Worm (Caenorhabditis elegans): Measurements from ENCODE around the gene hlh-6.

The hlh-6 gene

DNA sequence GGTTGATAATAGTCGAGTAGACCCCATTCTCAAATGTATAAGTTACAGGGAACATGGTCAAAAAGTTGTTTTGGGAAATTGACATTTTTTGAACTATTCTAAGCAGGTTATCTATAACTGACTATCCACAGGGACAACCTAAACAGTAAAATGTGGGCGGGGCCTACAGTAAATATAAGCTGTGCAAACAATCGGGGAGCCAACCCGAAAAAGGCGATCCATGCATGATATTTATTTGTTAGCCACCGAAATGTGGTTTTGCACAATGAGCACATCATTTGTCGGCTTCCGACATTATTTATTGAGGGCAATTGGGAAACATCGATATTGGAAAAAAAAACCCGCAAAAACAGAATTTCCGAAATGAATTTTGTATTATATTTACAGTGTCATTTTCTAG lies at the start of gene hlh-6:
hlh-6 (minus strand) TSS at position 101 of the 400 bp plus-strand sequence.
- TF ChIP-seq dao-5 (tag; optimal IDR thresholded peaks at IDR 0.05) (no peak), W03F9.2 (tag; optimal IDR thresholded peaks at IDR 0.05) (no peak), him-1 (tag; optimal IDR thresholded peaks at IDR 0.05) (no peak)

DNA sequence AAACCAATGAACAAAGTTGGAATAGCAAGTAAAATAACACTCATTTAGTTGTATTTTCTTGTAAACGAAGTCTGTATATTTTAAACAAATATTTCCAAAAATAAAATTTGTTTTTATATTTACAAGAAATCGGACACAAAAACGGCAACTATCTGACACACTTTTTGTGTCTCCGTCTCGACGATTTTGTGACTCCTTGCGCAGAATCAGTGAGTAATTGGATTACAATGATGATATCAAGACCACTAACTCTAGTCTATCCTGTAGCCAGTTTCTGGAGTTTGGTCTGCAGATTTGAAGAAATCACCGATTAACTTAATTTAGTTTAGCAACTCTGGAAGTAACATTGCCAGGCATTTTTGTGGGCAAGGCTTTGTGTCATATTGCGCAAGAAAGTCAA lies 48.2 kb upstream of the hlh-6 start, which contains the start of gene cyp-13A10:
cyp-13A10 (minus strand) TSS at position 88 of the 400 bp plus-strand sequence.
- TF ChIP-seq him-1 (tag; optimal IDR thresholded peaks at IDR 0.05) (no peak), W03F9.2 (tag; optimal IDR thresholded peaks at IDR 0.05) (no peak), dao-5 (tag; optimal IDR thresholded peaks at IDR 0.05) (no peak)

DNA sequence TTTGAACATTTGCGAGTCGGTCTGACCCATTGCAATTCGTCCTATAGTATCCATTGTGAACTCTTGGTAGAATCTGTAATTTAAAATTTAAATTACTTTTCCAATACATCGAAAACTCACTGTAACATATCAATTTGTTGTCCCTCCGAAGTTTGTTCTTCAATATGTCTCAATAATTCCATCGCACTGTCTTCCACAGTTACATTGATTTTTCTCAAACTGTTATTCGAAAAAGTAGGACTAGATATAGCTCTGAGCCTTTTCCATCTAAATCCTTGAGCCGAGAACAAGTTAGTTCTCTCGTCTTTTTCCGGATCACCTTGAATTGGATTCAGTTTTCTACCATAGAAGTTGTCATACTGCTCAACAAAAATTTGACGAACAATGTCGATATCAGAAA lies 47.5 kb upstream of the hlh-6 start:
- no peak for TF ChIP-seq dao-5 (tag; optimal IDR thresholded peaks at IDR 0.05)
- TF ChIP-seq W03F9.2 (tag; optimal IDR thresholded peaks at IDR 0.05), result no peak
- no peak for TF ChIP-seq him-1 (tag; optimal IDR thresholded peaks at IDR 0.05)

DNA sequence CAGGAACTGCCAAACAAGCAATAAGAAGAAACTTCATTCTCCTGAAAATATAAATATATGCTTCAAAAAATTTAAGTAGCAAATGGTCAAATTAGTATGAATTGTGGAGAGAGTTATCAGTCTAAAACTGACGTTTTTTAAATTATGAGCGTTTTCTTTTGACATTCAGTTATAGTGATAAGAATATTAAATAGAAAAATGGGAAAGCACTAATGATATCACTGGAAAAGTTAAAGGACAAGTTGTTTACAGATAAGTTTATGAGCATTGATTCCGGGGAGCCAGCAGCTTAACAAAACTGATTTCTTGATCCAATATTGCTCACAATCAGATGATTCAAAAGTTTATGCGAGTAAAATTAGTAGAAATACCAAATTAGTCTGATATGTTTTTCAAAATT lies 45.8 kb upstream of the hlh-6 start, which contains the start of gene ZK1320.3:
ZK1320.3 (minus strand) TSS at position 41 of the 400 bp plus-strand sequence.
- TF ChIP-seq dao-5 (tag; optimal IDR thresholded peaks at IDR 0.05), result no peak
- no peak for TF ChIP-seq W03F9.2 (tag; optimal IDR thresholded peaks at IDR 0.05)
- no peak for TF ChIP-seq him-1 (tag; optimal IDR thresholded peaks at IDR 0.05)

DNA sequence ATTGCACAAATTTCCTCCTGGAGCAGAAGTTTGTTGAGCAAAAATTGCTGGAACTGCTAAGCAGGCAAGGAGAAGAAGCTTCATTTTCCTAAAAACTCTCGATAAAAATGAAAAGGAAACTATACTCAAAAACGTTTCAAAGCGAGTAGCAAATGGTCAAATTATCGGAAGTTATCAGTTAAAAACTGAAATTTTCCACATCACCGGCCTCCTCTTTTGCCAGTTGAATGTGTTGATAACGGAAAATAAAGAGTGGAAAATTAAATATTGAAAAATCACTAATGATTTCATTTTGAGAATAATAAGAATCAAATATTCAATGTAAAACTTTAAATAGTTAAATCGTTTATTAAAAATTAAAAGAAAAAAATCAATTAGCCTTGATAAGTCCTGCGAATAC lies 44.3 kb upstream of the hlh-6 start, which contains the start of gene ZK1320.2:
ZK1320.2 (minus strand) TSS at position 88 of the 400 bp plus-strand sequence.
- TF ChIP-seq dao-5 (tag; optimal IDR thresholded peaks at IDR 0.05), result no peak
- TF ChIP-seq W03F9.2 (tag; optimal IDR thresholded peaks at IDR 0.05), result no peak
- no peak for TF ChIP-seq him-1 (tag; optimal IDR thresholded peaks at IDR 0.05)

DNA sequence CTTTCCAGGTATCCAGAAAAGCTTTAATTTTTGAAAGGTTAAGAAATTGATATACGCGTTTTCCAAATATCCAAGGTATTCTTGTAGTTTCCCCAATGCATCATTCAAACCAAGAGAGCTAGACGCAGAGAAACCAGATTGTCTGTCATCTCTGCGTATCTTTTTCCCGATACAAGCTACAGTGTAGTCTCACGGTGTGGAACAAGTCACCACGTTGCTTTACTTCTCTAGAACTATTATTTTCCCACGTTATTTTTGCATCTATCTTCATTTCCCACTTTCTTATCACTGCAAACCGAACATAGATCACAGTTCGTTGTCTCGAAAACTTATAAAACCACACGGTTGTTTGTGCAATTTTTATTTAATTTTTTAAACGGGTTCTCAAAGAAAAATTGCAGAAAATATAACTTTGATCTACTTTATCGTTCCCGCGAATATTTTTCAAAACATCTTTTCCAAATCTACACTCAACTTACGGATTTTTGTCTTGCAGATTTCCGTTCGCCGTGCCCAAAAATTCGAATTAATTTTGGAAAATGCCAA lies 41.7 kb upstream of the hlh-6 start, which contains the start of gene gstk-1:
gstk-1 (plus strand) TSS at position 496 of the 546 bp plus-strand sequence.
- no peak for TF ChIP-seq him-1 (tag; optimal IDR thresholded peaks at IDR 0.05)
- TF ChIP-seq dao-5 (tag; optimal IDR thresholded peaks at IDR 0.05), result no peak
- TF ChIP-seq W03F9.2 (tag; optimal IDR thresholded peaks at IDR 0.05), result no peak

DNA sequence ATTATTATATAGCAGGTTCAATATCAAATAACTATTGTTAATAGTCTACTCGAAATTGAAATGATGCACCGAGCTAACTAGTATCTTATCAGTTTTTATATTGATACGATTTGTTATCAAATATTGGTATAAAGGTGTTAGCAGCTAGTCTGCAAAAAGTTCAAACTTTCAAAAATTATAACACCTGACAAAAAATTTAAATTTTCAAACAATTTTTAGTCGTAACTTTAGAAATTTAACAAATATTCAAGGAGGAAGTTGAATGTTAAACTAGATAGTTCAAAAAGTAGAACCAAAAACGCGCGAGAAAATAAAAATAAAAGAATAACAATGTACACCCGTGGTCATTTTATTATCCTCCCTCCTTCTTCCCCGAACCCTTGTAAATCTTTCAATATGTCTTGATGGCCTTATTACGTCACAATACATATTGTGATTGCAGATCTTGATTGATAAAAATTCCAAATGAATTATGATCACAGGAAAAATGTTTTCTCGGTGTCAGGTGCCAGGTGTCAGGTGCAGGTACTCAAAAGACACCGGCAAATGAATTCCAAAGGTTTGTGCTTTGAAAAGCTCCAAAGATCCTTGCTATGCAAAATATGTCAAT lies 41.0 kb upstream of the hlh-6 start, which contains the start of gene ZK1307.1:
ZK1307.1 (minus strand) TSS at position 51 of the 610 bp plus-strand sequence.
- no peak for TF ChIP-seq W03F9.2 (tag; optimal IDR thresholded peaks at IDR 0.05)
- no peak for TF ChIP-seq him-1 (tag; optimal IDR thresholded peaks at IDR 0.05)
- TF ChIP-seq dao-5 (tag; optimal IDR thresholded peaks at IDR 0.05), result no peak

DNA sequence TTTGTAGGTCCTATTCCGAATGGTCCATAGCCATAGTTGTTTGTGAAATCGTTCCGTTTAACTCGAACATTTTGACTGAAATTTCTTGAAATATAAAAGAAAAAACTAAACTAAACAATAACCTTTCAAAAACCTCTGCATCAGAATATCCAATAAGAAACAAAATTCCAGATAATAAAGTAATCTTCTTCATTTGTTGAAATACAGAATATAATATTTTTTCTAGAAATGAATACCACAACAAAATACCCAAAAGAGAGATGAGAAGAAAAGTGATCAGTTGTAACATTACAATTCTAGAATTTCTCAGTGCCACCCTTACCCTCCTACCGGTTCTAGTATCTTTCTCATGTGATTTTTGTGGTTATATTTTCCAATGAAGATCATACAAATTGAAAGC lies 39.1 kb upstream of the hlh-6 start, which contains the start of gene ZK1307.2:
ZK1307.2 (minus strand) TSS at position 274 of the 400 bp plus-strand sequence.
- TF ChIP-seq W03F9.2 (tag; optimal IDR thresholded peaks at IDR 0.05) (no peak), dao-5 (tag; optimal IDR thresholded peaks at IDR 0.05) (no peak), him-1 (tag; optimal IDR thresholded peaks at IDR 0.05) (no peak)

DNA sequence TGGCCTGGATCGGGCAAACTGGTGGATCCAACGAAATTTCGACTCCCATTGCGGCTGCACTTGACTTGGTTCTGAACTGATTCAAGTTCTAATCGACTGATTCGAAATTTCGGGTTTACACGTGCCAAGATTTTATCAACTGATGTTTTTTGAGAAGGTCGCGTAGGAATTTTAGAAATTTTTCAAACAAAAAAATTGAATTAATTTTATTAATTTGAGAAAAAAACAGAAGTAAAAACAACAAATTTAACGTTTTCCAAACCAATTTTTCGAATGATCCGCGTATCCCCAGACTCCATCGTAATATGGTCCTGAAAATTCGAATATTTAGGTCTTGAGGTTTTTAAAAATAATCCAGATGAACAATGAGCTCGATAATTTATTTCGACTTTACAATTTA lies 38.3 kb upstream of the hlh-6 start, which contains the start of gene ZK1307.3:
ZK1307.3 (minus strand) TSS at position 101 of the 400 bp plus-strand sequence.
- TF ChIP-seq dao-5 (tag; optimal IDR thresholded peaks at IDR 0.05), result no peak
- no peak for TF ChIP-seq W03F9.2 (tag; optimal IDR thresholded peaks at IDR 0.05)
- no peak for TF ChIP-seq him-1 (tag; optimal IDR thresholded peaks at IDR 0.05)

DNA sequence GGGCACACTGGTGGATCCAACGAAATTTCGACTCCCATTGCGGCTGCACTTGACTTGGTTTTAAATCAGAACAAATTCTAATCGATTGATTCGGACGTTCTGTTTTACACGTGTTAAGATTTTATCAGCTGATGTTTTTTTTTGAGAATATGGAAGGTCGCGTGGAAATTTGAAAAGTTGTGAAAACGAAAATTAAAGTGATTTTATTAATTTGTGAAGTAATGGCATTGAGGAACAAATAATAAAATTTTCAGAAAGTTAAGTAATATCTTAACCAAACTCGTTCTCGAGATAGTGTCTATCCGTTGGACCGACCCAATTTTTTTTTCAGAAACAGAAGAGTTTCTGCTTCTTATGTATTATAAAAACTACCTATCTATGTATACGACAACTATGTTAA lies 37.1 kb upstream of the hlh-6 start, which contains the start of gene ZK1307.4:
ZK1307.4 (minus strand) TSS at position 101 of the 400 bp plus-strand sequence.
- no peak for TF ChIP-seq him-1 (tag; optimal IDR thresholded peaks at IDR 0.05)
- no peak for TF ChIP-seq W03F9.2 (tag; optimal IDR thresholded peaks at IDR 0.05)
- no peak for TF ChIP-seq dao-5 (tag; optimal IDR thresholded peaks at IDR 0.05)

DNA sequence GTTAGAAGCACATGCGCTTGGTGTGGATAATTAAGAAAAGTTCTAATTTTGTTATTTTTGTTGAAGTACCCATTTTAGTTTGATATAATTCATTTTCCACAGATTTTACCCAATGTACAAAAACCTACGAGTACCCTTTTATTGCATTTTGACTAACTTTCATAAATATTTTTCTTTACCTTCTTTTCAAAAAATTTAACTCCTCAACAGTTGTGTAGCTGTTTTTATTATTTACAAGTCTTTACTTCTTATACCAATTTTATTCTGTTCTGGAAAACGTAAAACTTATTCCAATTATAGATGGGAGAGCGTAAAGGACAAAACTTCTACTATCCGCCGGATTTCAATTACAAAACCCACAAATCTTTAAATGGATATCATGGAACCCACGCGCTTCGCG lies 34.6 kb upstream of the hlh-6 start, which contains the start of gene ZK1307.9:
ZK1307.9 (plus strand) TSS at position 301 of the 400 bp plus-strand sequence.
- TF ChIP-seq him-1 (tag; optimal IDR thresholded peaks at IDR 0.05), result no peak
- TF ChIP-seq dao-5 (tag; optimal IDR thresholded peaks at IDR 0.05), result no peak
- no peak for TF ChIP-seq W03F9.2 (tag; optimal IDR thresholded peaks at IDR 0.05)

DNA sequence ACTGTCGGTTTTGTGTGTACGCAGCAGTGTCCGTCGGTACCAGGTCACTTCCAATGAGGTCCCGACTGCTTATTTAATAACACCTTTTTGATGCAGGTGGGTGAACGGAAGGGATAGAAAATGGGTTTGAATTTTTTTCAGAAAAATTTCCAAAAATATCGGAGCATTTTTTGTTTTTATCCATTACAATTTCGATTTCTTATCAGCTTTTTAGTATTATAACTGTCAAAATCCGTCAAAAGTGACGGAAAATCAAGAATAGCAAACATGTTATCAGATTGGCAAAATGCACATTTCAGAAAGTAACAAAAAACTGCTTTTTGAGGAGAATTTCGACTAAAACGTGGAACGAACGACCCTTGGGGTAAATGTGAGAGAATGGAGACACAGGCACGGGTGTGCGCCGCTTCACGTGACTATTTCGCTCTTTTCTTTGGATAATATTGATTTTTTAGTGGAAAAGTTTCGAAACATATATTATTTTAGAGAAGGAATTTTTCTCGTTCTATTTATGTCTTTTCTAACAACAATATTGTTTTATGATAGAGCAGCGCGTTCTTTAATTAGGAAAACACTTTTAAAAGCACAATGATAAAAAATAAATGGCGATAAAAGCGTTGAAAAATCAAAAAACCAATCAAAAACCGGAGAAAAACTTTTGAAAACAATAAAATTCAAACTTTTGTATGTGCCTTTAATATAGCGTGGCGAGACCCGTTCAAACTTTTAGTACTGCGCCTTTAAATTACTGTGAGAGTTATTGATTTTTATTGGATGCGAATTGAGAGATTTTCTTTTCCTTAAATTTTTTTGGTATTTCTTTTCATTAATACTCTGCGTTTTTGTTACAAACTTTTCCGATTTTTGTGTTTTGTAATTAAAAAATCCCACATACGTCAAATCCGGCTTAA lies 32.6 kb upstream of the hlh-6 start, which contains the start of gene sqv-8:
sqv-8 (plus strand) TSS at position 51 of the 911 bp plus-strand sequence.
- TF ChIP-seq W03F9.2 (tag; optimal IDR thresholded peaks at IDR 0.05) (no peak), dao-5 (tag; optimal IDR thresholded peaks at IDR 0.05) (no peak), him-1 (tag; optimal IDR thresholded peaks at IDR 0.05) (no peak)

DNA sequence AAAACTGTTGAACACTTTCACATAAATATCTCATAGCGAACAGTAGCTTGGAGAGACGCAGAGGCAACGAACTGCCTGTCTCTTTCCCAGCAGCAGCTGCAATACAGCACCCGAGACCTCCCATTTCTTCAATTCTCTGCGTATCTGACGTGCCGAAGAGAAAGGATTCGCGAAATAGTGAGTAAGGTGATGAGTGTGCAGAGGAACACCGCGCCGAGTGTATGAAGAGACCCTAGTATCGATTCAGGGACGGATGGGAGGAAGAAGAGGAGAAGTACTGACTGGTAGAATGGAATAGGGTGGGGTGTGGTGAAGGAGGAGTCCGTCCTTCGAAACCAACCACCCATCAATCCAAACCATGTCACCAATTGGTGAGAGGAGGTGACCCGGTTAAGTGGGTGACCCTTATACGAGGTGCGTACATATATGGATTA lies 31.5 kb upstream of the hlh-6 start:
- TF ChIP-seq dao-5 (tag; optimal IDR thresholded peaks at IDR 0.05) (no peak), him-1 (tag; optimal IDR thresholded peaks at IDR 0.05) (no peak), W03F9.2 (tag; optimal IDR thresholded peaks at IDR 0.05) (no peak)
